Worm (Caenorhabditis elegans) whole organism, late embryonic: ENCODE results near the gene F20H11.1.

Experiments
- C08G9.2 ChIP-seq: sonication (generic microtip); optimal IDR thresholded peaks from 2 replicates; lab custom pipeline; 2016; ENCODE audit warnings: mild to moderate bottlenecking, missing genetic modification characterization, moderate library complexity, missing compliant biosample characterization
- C38D4.7 ChIP-seq: fragments of 200-800 bp; sonication (Bioruptor generic); optimal IDR thresholded peaks from 2 replicates; lab custom pipeline; 2018; ENCODE audit warnings: mild to moderate bottlenecking, missing genetic modification characterization, moderate library complexity, missing compliant biosample characterization
- F13H6.1 ChIP-seq: sonication (generic microtip); optimal IDR thresholded peaks from 2 replicates; lab custom pipeline; 2016; ENCODE audit warnings: missing genetic modification characterization, missing compliant biosample characterization
- ahr-1 ChIP-seq: sonication (generic microtip); optimal IDR thresholded peaks from 2 replicates; lab custom pipeline; 2016; ENCODE audit warnings: missing genetic modification characterization, missing compliant biosample characterization
- ceh-14 ChIP-seq: sonication (generic microtip); optimal IDR thresholded peaks from 2 replicates; lab custom pipeline; 2016; ENCODE audit warnings: missing genotype, missing genetic modification characterization, missing compliant biosample characterization
- ceh-18 ChIP-seq: sonication (generic microtip); optimal IDR thresholded peaks from 2 replicates; lab custom pipeline; 2016; ENCODE audit warnings: missing genetic modification characterization, missing compliant biosample characterization
- ceh-19 ChIP-seq: fragments of 200-800 bp; sonication (Bioruptor generic); optimal IDR thresholded peaks from 2 replicates; lab custom pipeline; 2018; ENCODE audit warnings: mild to moderate bottlenecking, missing genetic modification characterization, missing compliant biosample characterization
- ceh-2 ChIP-seq: sonication (generic microtip); optimal IDR thresholded peaks from 2 replicates; lab custom pipeline; 2016; ENCODE audit warnings: missing genotype, missing genetic modification characterization, missing compliant biosample characterization
- ceh-22 ChIP-seq: sonication (generic microtip); optimal IDR thresholded peaks from 2 replicates; lab custom pipeline; 2017; ENCODE audit warnings: missing biosample characterization, missing genetic modification characterization
- ceh-31 ChIP-seq: sonication (generic microtip); optimal IDR thresholded peaks from 2 replicates; lab custom pipeline; 2016; ENCODE audit warnings: missing genetic modification characterization, missing compliant biosample characterization
- ceh-34 ChIP-seq: sonication (generic microtip); optimal IDR thresholded peaks from 2 replicates; lab custom pipeline; 2016; ENCODE audit warnings: mild to moderate bottlenecking, missing genetic modification characterization, missing compliant biosample characterization
- ceh-48 ChIP-seq: sonication (generic microtip); optimal IDR thresholded peaks from 2 replicates; lab custom pipeline; 2016; ENCODE audit warnings: missing genetic modification characterization, inconsistent platforms, missing compliant biosample characterization
- ceh-6 ChIP-seq: fragments of 200-800 bp; sonication (Bioruptor generic); optimal IDR thresholded peaks from 2 replicates; lab custom pipeline; 2018; ENCODE audit warnings: mild to moderate bottlenecking, missing genetic modification characterization, missing compliant biosample characterization
- ceh-9 ChIP-seq: sonication (generic microtip); optimal IDR thresholded peaks from 2 replicates; lab custom pipeline; 2016; ENCODE audit warnings: mild to moderate bottlenecking, missing genetic modification characterization, inconsistent platforms, missing compliant biosample characterization
- dmd-4 ChIP-seq: sonication (generic microtip); optimal IDR thresholded peaks from 2 replicates; lab custom pipeline; 2016; ENCODE audit warnings: borderline replicate concordance, missing genetic modification characterization, missing compliant biosample characterization
- elt-2 ChIP-seq: sonication (generic microtip); optimal IDR thresholded peaks from 2 replicates; lab custom pipeline; 2016; ENCODE audit warnings: missing genetic modification reagents, missing genetic modification characterization, missing compliant biosample characterization
- ets-4 ChIP-seq: sonication (generic microtip); optimal IDR thresholded peaks from 2 replicates; lab custom pipeline; 2016; ENCODE audit warnings: missing genetic modification characterization, missing compliant biosample characterization
- fax-1 ChIP-seq: sonication (generic microtip); optimal IDR thresholded peaks from 2 replicates; lab custom pipeline; 2016; ENCODE audit warnings: missing genotype, missing genetic modification characterization, missing compliant biosample characterization
- fkh-6 ChIP-seq: sonication (generic microtip); optimal IDR thresholded peaks from 2 replicates; lab custom pipeline; 2016; ENCODE audit warnings: missing genetic modification characterization, missing compliant biosample characterization
- hlh-13 ChIP-seq: fragments of 200-800 bp; sonication (Bioruptor generic); optimal IDR thresholded peaks from 2 replicates; lab custom pipeline; 2018; ENCODE audit warnings: mild to moderate bottlenecking, missing genetic modification characterization, missing compliant biosample characterization
- hlh-8 ChIP-seq: sonication (generic microtip); optimal IDR thresholded peaks from 2 replicates; lab custom pipeline; 2016; ENCODE audit warnings: missing genotype, missing genetic modification characterization, missing compliant biosample characterization
- lim-6 ChIP-seq: sonication (generic microtip); optimal IDR thresholded peaks from 2 replicates; lab custom pipeline; 2016; ENCODE audit warnings: missing genetic modification characterization, missing compliant biosample characterization
- nfya-1 ChIP-seq: sonication (generic microtip); optimal IDR thresholded peaks from 2 replicates; lab custom pipeline; 2017; ENCODE audit warnings: missing genetic modification characterization, mild to moderate bottlenecking, missing compliant biosample characterization, antibody characterized with exemption, moderate library complexity
- nhr-232 ChIP-seq: sonication (generic microtip); optimal IDR thresholded peaks from 2 replicates; lab custom pipeline; 2016; ENCODE audit warnings: missing genetic modification characterization, missing compliant biosample characterization
- pat-9 ChIP-seq: fragments of 200-800 bp; sonication (Bioruptor generic); optimal IDR thresholded peaks from 2 replicates; lab custom pipeline; 2018; ENCODE audit warnings: mild to moderate bottlenecking, missing genetic modification characterization, moderate library complexity, missing compliant biosample characterization
- pax-1 ChIP-seq: fragments of 150-350 bp; optimal IDR thresholded peaks from 2 replicates; lab custom pipeline; 2014; ENCODE audit warnings: missing biosample characterization, missing genetic modification characterization
- pha-2 ChIP-seq: sonication (generic microtip); optimal IDR thresholded peaks from 2 replicates; lab custom pipeline; 2017; ENCODE audit warnings: mild to moderate bottlenecking, missing genetic modification characterization, missing compliant biosample characterization
- pha-4 ChIP-seq: fragments of 150-350 bp; optimal IDR thresholded peaks from 2 replicates; lab custom pipeline; 2018; ENCODE audit warnings: missing biosample characterization, missing genetic modification reagents, missing genetic modification characterization
- pqm-1 ChIP-seq: sonication (generic microtip); optimal IDR thresholded peaks from 2 replicates; lab custom pipeline; 2016; ENCODE audit warnings: missing genetic modification characterization, missing compliant biosample characterization
- sox-4 ChIP-seq: sonication (generic microtip); optimal IDR thresholded peaks from 2 replicates; lab custom pipeline; 2017; ENCODE audit warnings: mild to moderate bottlenecking, missing genetic modification characterization, inconsistent platforms, missing compliant biosample characterization
- syd-9 ChIP-seq: sonication (generic microtip); optimal IDR thresholded peaks from 2 replicates; lab custom pipeline; 2016; ENCODE audit warnings: mild to moderate bottlenecking, missing genetic modification characterization, moderate library complexity, missing compliant biosample characterization
- tbx-2 ChIP-seq: sonication (generic microtip); optimal IDR thresholded peaks from 2 replicates; lab custom pipeline; 2016; ENCODE audit warnings: missing genetic modification characterization, missing compliant biosample characterization
- unc-42 ChIP-seq: sonication (generic microtip); optimal IDR thresholded peaks from 2 replicates; lab custom pipeline; 2016; ENCODE audit warnings: missing genotype, missing genetic modification characterization, missing compliant biosample characterization
- ztf-16 ChIP-seq: sonication (generic microtip); optimal IDR thresholded peaks from 2 replicates; lab custom pipeline; 2017; ENCODE audit warnings: missing genetic modification characterization, missing compliant biosample characterization

F20H11.1 gene

DNA sequence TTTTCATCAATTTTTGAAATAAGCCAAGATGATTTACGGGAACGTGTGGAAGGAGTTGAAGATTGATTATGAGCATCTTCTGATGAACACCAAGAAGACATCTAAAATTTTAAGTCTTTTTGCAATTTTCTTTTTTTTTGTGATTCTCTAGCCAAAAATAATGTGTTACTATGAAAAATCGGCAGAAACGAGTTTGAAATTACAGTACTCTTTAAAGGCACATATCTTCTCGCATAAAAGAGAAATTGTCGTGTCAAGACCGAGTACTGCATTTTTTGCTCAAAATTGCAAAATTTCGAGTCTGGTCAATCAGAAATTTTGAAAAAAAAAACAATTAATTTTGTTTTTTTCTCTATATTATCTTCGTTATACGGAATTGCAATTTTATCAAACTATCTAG, at the start of gene F20H11.1:
Gene F20H11.1, minus strand, starts transcription at position 101 of the 400 bp plus-strand sequence.
- no peak for TF ChIP-seq ceh-2 (tag; lab: Kevin White, UChicago)
- TF ChIP-seq elt-2: no peak

DNA sequence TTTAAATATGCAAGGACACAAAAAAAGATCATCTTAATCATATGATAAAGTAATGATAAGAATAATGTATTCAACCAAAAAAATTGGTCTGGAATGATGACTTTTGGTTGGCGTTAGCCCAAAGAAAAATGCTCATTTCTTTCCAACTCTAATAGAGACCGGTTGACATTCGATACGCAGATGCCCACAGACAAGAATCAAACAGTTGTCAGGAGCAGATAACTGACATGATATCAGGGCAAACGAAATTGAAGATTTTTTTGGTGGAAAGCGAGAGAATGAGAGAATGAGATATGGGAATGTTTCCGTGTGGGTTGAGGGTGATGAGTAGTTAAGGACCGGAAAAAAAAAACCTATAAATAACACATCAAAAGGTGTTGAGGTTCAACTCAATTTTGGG, 47.1 kb upstream of the F20H11.1 start:
- TF ChIP-seq ceh-22 (tag; lab: Kevin White, UChicago) (no peak), ceh-6 (no peak), ztf-16 (tag; lab: Kevin White, UChicago) (no peak), pqm-1 (tag; lab: Kevin White, UChicago) (no peak), C38D4.7 (GFP tag; lab: Kevin White, UChicago) (no peak), tbx-2 (tag; lab: Kevin White, UChicago) (no peak), lim-6 (no peak), F13H6.1 (tag; lab: Kevin White, UChicago) (no peak), dmd-4 (no peak), nhr-232 (tag; lab: Kevin White, UChicago) (no peak), ceh-14 (tag; lab: Kevin White, UChicago) (no peak), C08G9.2 (no peak), syd-9 (tag; lab: Kevin White, UChicago) (no peak), hlh-13 (GFP tag; lab: Kevin White, UChicago) (no peak), fax-1 (tag; lab: Kevin White, UChicago) (no peak)

DNA sequence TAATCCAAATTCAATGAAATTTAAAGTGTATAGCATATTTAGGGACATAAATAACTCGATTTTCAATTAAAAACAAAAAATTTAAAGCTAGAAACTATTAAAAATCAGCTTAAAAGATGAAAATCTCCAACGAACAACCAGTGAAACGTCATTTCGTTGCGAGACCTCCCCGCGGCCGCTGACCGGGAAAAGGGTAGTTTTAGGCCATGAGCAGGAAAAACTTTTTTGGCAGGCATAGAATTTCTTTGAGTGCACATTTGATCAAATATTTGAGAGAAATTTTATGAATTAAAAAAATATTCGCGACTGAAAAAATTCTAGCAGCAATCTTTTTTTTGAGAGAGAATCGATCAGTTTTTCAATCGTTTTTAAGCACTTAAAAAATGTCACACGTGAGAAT, 33.3 kb upstream of the F20H11.1 start:
- TF ChIP-seq pat-9 (tag; lab: Kevin White, UChicago) (no peak), ceh-19 (GFP tag; lab: Kevin White, UChicago) (no peak), ceh-18 (tag; lab: Kevin White, UChicago) (no peak), tbx-2 (tag; lab: Kevin White, UChicago) (peak; percentile 60), ceh-2 (tag; lab: Kevin White, UChicago) (peak; percentile 50), elt-2 (peak; percentile 12), sox-4 (tag; lab: Kevin White, UChicago) (no peak), ets-4 (tag; lab: Kevin White, UChicago) (peak; percentile 32), pax-1 (tag; lab: Kevin White, UChicago) (no peak), ceh-34 (tag; lab: Kevin White, UChicago) (peak; percentile 22), ceh-31 (peak; percentile 73), C08G9.2 (peak; percentile 52)
- TF ChIP-seq, all 69 proteins: peak for 7

DNA sequence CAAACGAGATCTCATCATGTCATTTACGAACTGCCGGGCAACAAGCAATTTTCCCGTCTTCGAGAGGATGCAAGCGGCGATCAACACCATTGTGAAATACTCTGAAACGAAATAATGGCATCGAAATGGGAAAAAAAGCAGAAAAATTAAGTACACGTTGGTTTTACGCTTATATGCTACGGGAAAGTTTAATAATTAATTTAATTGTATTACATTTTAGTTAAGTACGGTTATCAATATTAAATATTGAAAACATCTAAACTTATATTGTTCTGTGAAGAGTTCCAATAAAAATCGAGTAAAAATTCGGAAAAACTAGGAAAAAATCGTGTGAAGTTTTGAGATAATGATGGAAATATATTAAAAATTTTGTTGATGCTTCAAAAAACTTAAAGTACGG, 32.9 kb upstream of the F20H11.1 start, which contains the start of gene copd-1:
Gene copd-1, minus strand, starts transcription at position 101 of the 400 bp plus-strand sequence.
- TF ChIP-seq syd-9 (tag; lab: Kevin White, UChicago): no peak

DNA sequence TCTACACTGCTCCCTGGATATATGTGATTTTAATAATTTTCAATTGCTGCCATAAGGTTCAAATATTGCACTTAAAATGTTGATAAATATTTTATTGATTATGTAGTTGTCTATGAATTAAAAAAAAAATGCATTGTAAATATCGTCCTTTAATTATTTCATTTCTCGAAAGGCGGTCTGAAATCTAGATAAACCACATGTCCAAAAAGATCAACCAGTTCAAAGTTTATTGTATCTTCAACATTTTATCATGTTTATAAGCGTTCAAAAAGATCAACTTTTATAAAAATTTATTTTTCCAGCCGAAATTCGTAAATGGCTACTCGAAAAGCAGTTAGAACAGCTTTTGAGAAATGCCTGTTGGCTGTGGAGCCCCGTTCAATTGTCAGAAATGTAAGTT, 28.0 kb upstream of the F20H11.1 start, which contains the start of gene C13B9.2:
Gene C13B9.2, plus strand, starts transcription at position 301 of the 400 bp plus-strand sequence.
- TF ChIP-seq hlh-8: no peak
- TF ChIP-seq fkh-6 (tag; lab: Kevin White, UChicago): no peak
- no peak for TF ChIP-seq ceh-31
- TF ChIP-seq tbx-2 (tag; lab: Kevin White, UChicago): no peak
- no peak for TF ChIP-seq dmd-4
- no peak for TF ChIP-seq nfya-1 (tag; lab: Kevin White, UChicago)
- TF ChIP-seq pat-9 (tag; lab: Kevin White, UChicago): no peak
- TF ChIP-seq ceh-6: no peak
- no peak for TF ChIP-seq fax-1 (tag; lab: Kevin White, UChicago)
- no peak for TF ChIP-seq syd-9 (tag; lab: Kevin White, UChicago)
- no peak for TF ChIP-seq C08G9.2
- no peak for TF ChIP-seq F13H6.1 (tag; lab: Kevin White, UChicago)
- TF ChIP-seq ceh-48 (tag; lab: Kevin White, UChicago): no peak
- TF ChIP-seq ahr-1 (tag; lab: Kevin White, UChicago): no peak
- TF ChIP-seq ceh-9 (tag; lab: Kevin White, UChicago): no peak

DNA sequence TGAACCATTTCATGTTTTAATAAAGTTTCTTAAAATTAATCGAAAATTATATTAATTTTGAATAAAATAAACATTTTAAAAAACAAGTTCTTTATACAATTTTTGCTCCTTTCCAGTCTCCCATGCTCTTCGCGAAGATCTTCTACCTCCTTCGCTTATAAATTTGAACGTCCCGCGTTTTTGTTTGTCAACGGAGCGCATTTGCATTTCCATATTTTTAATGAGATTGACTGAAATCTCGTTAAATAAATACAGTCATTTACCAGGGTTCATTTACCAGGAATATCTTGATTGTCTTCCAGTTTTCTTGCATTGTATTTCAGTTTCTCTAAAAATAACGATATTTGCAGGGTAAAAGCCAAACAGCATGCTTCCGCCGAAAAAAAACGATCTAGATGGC, 23.1 kb upstream of the F20H11.1 start, which contains the start of gene cmtr-2:
Gene cmtr-2, plus strand, starts transcription at position 351 of the 400 bp plus-strand sequence.
- peak; percentile 17 for TF ChIP-seq ceh-14 (tag; lab: Kevin White, UChicago)
- no peak for TF ChIP-seq C38D4.7 (GFP tag; lab: Kevin White, UChicago)
- TF ChIP-seq nfya-1 (tag; lab: Kevin White, UChicago): peak; percentile 29
- TF ChIP-seq pha-4 (tag; lab: Kevin White, UChicago): no peak
- TF ChIP-seq pha-2 (tag; lab: Kevin White, UChicago): peak; percentile 1
- TF ChIP-seq unc-42 (tag; lab: Kevin White, UChicago): peak; percentile 84
